Worm (Caenorhabditis elegans): ENCODE measurements around the gene EEED8.3.

DNA sequence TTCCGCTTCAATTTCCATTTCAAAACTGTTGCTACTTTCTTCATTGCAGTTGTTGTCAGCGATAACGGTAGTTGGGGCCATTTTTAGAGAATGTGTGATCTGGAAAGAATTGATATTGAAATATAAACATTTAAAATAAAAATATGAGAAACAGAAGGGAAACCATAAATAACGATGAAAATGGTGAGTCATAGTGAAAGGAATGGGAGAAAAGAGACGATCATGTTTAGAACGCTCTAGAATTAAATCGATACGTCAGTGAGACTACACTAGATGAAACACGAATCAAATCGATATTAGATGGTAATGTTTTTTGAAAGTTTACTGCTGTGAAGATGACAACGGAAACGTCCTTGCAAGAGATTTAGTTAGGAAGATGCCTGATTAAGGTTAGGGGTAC, 5.2 kb upstream of the EEED8.3 start, which contains the start of the genes EEED8.12 and EEED8.4:
- no peak for TF ChIP-seq nhr-84 (tag; optimal IDR thresholded peaks at IDR 0.05)
- TF ChIP-seq grh-1 (GFP tag; IDR thresholded peaks at IDR 0.05) = no peak
- TF ChIP-seq ztf-4 (tag; optimal IDR thresholded peaks at IDR 0.05) = no peak
- TF ChIP-seq egl-27 (tag; optimal IDR thresholded peaks at IDR 0.05) = no peak
- TF ChIP-seq zip-4 (GFP tag; optimal IDR thresholded peaks at IDR 0.05) = no peak
- TF ChIP-seq jun-1 (tag; optimal IDR thresholded peaks at IDR 0.05) = no peak

Data from whole organism, L1 larva.